Fruit fly (Drosophila melanogaster) whole organism: ENCODE results near the gene COX6AL2.

Experiments
- CG8478 ChIP-seq: fragments of >200 bp; optimal IDR thresholded peaks from 2 replicates; lab custom pipeline; 2018; ENCODE audit warnings: inconsistent platforms
- EcR ChIP-seq, 2 experiments: fragments of >200 bp; optimal IDR thresholded peaks; 2 replicates each; lab custom pipeline; 2017; ENCODE audit warnings: missing biosample characterization in 2 of 2, missing genetic modification characterization in 2 of 2, missing genetic modification reagents in 2 of 2
- usp ChIP-seq: fragments of >200 bp; optimal IDR thresholded peaks from 2 replicates; lab custom pipeline; 2017; ENCODE audit warnings: missing biosample characterization, missing genetic modification characterization, mixed read lengths

dm6 chr3L:18950359-18950758, 36.4 kb upstream of the COX6AL2 start, which contains the start of gene CG6836:
- no peak for TF ChIP-seq EcR (GFP tag; optimal IDR thresholded peaks at IDR 0.05; lab: Kevin White, UChicago)
- no peak for TF ChIP-seq usp
- no peak for TF ChIP-seq CG8478 (lab: Kevin White, UChicago)
